Fruit fly (Drosophila melanogaster): ENCODE results near the gene Rat1.

Gene Rat1

DNA sequence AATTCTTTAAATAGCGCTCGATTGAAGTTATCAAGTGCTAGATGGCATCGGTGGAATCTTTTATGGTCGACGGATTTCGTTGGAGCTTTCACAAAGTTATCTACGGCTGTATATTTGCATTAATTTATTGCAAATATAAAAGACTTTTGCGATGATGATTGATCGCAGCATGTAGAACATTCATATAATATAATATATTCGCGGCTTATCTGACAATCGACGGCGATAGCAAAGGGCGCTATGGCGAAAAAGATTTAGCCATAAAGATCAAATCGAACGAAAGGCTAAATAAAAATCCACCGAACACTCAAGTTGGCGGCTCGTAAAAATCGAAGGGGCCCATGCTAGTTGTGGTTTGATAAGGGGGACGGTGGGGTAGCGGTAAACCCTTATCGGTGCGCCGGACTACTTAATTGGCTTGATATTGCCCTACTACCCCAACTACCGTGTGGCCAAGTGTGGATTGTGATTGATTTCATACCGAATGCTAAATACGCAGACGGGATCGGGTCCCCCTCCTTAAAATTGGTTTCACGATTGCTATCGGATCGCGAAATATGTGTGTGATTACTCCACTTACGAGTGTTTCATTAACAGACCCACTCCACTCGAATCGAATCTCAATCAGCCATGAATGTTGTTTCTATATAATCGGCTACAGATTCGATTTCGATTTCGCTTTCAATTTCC lies 39.6 kb upstream of the Rat1 start (continued):
- TF ChIP-seq CG17802 (tag; optimal IDR thresholded peaks at IDR 0.05) (no peak), CG2116 (GFP tag; optimal IDR thresholded peaks at IDR 0.05) (no peak), TFAM (GFP tag; optimal IDR thresholded peaks at IDR 0.05) (no peak), CG12391 (tag; optimal IDR thresholded peaks at IDR 0.05) (no peak), CG8290 (GFP tag; optimal IDR thresholded peaks at IDR 0.05) (no peak), CG8290 (tag; optimal IDR thresholded peaks at IDR 0.05) (peak in 1 of 2 experiments; percentile 8), bcd (GFP tag; optimal IDR thresholded peaks at IDR 0.05) (no peak), Mrtf (GFP tag; IDR thresholded peaks at IDR 0.05) (no peak), bbx (GFP tag; IDR thresholded peaks at IDR 0.05; ENCODE audit: partially characterized antibody) (no peak), CG9215 (GFP tag; IDR thresholded peaks at IDR 0.05) (no peak), az2 (GFP tag; optimal IDR thresholded peaks at IDR 0.05) (no peak), Dll (GFP tag; IDR thresholded peaks at IDR 0.05; ENCODE audit: partially characterized antibody) (no peak), CG1024 (GFP tag; IDR thresholded peaks at IDR 0.05) (no peak), CG3995 (GFP tag; optimal IDR thresholded peaks at IDR 0.05) (no peak), Side (GFP tag; optimal IDR thresholded peaks at IDR 0.05) (no peak), NFAT (GFP tag; IDR thresholded peaks at IDR 0.05) (no peak), CG7357 (GFP tag; IDR thresholded peaks at IDR 0.05) (no peak), CG11723 (GFP tag; optimal IDR thresholded peaks at IDR 0.05) (no peak), CG34422 (GFP tag; IDR thresholded peaks at IDR 0.05) (no peak), CG30020 (tag; optimal IDR thresholded peaks at IDR 0.05) (no peak), CG4404 (GFP tag; IDR thresholded peaks at IDR 0.05) (no peak), pzg (GFP tag; optimal IDR thresholded peaks at IDR 0.05) (no peak), CG12236 (GFP tag; optimal IDR thresholded peaks at IDR 0.05) (no peak), CG3065 (GFP tag; optimal IDR thresholded peaks at IDR 0.05) (no peak), ftz-f1 (GFP tag; optimal IDR thresholded peaks at IDR 0.05) (no peak), BtbVII (GFP tag; optimal IDR thresholded peaks at IDR 0.05) (peak; percentile 26), CG5180 (GFP tag; optimal IDR thresholded peaks at IDR 0.05) (no peak), CG2875 (GFP tag; optimal IDR thresholded peaks at IDR 0.05) (no peak), CG12659 (GFP tag; optimal IDR thresholded peaks at IDR 0.05) (no peak), B-H2 (GFP tag; optimal IDR thresholded peaks at IDR 0.05) (peak; percentile 35), sc (optimal IDR thresholded peaks at IDR 0.05) (no peak), sc (GFP tag; optimal IDR thresholded peaks at IDR 0.05) (no peak), fd64A (GFP tag; optimal IDR thresholded peaks at IDR 0.05) (no peak), salm (tag; optimal IDR thresholded peaks at IDR 0.05) (no peak), CG9609 (GFP tag; optimal IDR thresholded peaks at IDR 0.05) (no peak), HmgZ (tag; optimal IDR thresholded peaks at IDR 0.05) (peak; percentile 23), sob (GFP tag; IDR thresholded peaks at IDR 0.05) (no peak), ssp (GFP tag; IDR thresholded peaks at IDR 0.05) (no peak), Aef1 (GFP tag; IDR thresholded peaks at IDR 0.05) (no peak), Neu2 (GFP tag; optimal IDR thresholded peaks at IDR 0.05; ENCODE audit: borderline replicate concordance) (no peak), exex (tag; optimal IDR thresholded peaks at IDR 0.05) (peak; percentile 99), Trl (optimal IDR thresholded peaks at IDR 0.05) (no peak), Trl (GFP tag; optimal IDR thresholded peaks at IDR 0.05) (no peak), CG14710 (tag; optimal IDR thresholded peaks at IDR 0.05) (no peak), ATbp (GFP tag; optimal IDR thresholded peaks at IDR 0.05) (no peak), luna (GFP tag; optimal IDR thresholded peaks at IDR 0.05) (no peak), CG8089 (GFP tag; optimal IDR thresholded peaks at IDR 0.05) (no peak), sug (tag; optimal IDR thresholded peaks at IDR 0.05) (peak; percentile 96), gcm2 (GFP tag; optimal IDR thresholded peaks at IDR 0.05) (no peak), CG9437 (GFP tag; optimal IDR thresholded peaks at IDR 0.05) (no peak), CG1792 (GFP tag; optimal IDR thresholded peaks at IDR 0.05) (no peak), BEAF-32 (GFP tag; optimal IDR thresholded peaks at IDR 0.05) (no peak)
